Fruit fly (Drosophila melanogaster): ENCODE results near the gene Eig71Ee.

Gene Eig71Ee

DNA sequence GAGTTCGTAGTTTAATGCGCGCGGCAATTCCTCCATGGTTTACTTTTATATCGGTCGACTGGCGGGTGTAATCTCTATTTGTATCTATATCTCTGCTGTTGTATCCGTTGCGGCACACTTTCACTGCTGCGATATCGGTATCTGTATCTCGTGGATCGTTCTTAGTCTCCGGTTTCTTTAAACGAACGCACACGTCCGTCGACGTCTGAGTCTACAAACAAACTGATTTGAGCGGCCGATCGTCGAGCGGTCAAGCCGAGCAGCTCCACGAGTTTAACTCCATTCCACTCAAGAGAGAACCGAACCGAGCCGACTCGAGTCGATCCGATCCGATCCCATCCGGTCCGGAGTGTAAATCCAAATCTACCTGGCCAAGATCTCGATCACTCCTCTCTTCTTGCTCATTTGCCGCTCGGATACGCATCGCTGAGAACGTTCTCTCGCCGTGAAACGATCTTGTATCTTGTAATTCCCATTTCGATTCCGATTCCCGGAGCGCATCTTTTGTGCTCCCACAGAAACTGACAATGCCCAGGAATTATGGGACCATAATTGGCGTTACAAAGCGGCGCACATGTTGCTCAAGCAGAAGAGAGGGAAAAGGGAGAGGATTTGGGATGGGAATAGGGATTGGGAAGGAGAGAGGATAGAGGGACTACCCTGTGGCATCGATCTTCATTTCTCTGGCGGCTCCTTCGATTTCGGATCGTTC, 44.0 kb upstream of the Eig71Ee start, which contains the start of gene comm2 (continued):
- peak in 1 of 2 experiments; percentile 47 for TF ChIP-seq tll (GFP tag; optimal IDR thresholded peaks at IDR 0.05)
- TF ChIP-seq oc (tag; optimal IDR thresholded peaks at IDR 0.05) = peak; percentile 52
- TF ChIP-seq sob (GFP tag; IDR thresholded peaks at IDR 0.05) = peak; percentile 24; the same call in 1 of the 2 replicates
- TF ChIP-seq inv (GFP tag; IDR thresholded peaks at IDR 0.05; ENCODE audit: partially characterized antibody) = peak; percentile 38; the same call in 1 of the 2 replicates
- peak; percentile 18 for TF ChIP-seq Side (GFP tag; optimal IDR thresholded peaks at IDR 0.05)
- 0 out of 2 replicates have a peak, but pooled peaks have one; percentile 28 for TF ChIP-seq CG4360 (GFP tag; IDR thresholded peaks at IDR 0.05)
- no peak for TF ChIP-seq emc (GFP tag; optimal IDR thresholded peaks at IDR 0.05)
- TF ChIP-seq CG34224 (GFP tag; IDR thresholded peaks at IDR 0.05; ENCODE audit: partially characterized antibody) = peak; percentile 65; the same call in 2 of the 3 replicates
- no peak for TF ChIP-seq CG9437 (GFP tag; optimal IDR thresholded peaks at IDR 0.05)
- TF ChIP-seq nerfin-2 (GFP tag; IDR thresholded peaks at IDR 0.05; ENCODE audit: partially characterized antibody) = 0 out of 2 replicates have a peak, but pooled peaks have one; percentile 20
- TF ChIP-seq chinmo (GFP tag; IDR thresholded peaks at IDR 0.05; ENCODE audit: partially characterized antibody) = peak; percentile 89; the same call in 3 of the 4 replicates
- TF ChIP-seq CG17328 (GFP tag; IDR thresholded peaks at IDR 0.05) = 0 out of 2 replicates have a peak, but pooled peaks have one; percentile 30
- TF ChIP-seq HLH4C (GFP tag; IDR thresholded peaks at IDR 0.05; ENCODE audit: partially characterized antibody) = peak; percentile 21; the same call in 1 of the 3 replicates
- TF ChIP-seq CG6765 (GFP tag; optimal IDR thresholded peaks at IDR 0.05) = no peak
- peak; percentile 63 for TF ChIP-seq zen2 (GFP tag; IDR thresholded peaks at IDR 0.05; ENCODE audit: partially characterized antibody)
- TF ChIP-seq BtbVII (GFP tag; optimal IDR thresholded peaks at IDR 0.05) = no peak
- TF ChIP-seq Atf3 (GFP tag; optimal IDR thresholded peaks at IDR 0.05) = no peak
- 0 out of 3 replicates have a peak, but pooled peaks have one; percentile 20 for TF ChIP-seq Dbx (GFP tag; IDR thresholded peaks at IDR 0.05)
- TF ChIP-seq Hr39 (optimal IDR thresholded peaks at IDR 0.05) = no peak
- TF ChIP-seq CG4820 (GFP tag; optimal IDR thresholded peaks at IDR 0.05) = no peak
- peak; percentile 45; the same call in 1 of the 2 replicates for TF ChIP-seq CG13287 (GFP tag; IDR thresholded peaks at IDR 0.05; ENCODE audit: partially characterized antibody)
- no peak for TF ChIP-seq CG12659 (GFP tag; optimal IDR thresholded peaks at IDR 0.05)
- peak; percentile 96 for TF ChIP-seq Deaf1 (tag; optimal IDR thresholded peaks at IDR 0.05)
- no peak for TF ChIP-seq CG33213 (GFP tag; optimal IDR thresholded peaks at IDR 0.05)
- no peak for TF ChIP-seq CG12391 (tag; optimal IDR thresholded peaks at IDR 0.05)
- no peak for TF ChIP-seq maf-S (GFP tag; optimal IDR thresholded peaks at IDR 0.05)
- TF ChIP-seq grn (GFP tag; optimal IDR thresholded peaks at IDR 0.05) = peak; percentile 91

DNA sequence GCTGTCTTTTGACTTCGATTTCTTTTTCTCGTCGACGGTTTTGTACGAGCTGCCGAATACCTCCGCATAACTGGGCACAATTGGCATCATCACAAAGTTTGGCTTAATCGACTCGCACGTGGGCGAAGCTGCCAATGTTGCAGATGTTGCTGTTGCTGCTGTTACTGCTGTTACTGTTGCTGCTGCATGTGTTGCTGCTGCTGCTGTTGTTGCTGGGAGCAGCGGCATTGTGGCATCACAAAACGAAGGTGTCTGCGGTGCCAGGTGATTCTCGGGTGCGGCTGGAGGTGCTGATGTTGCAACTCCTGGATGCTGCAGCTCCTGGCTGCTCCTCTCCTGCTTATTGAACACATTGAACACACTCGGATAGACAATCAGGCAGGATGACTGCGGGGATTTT, 42.1 kb upstream of the Eig71Ee start:
- TF ChIP-seq slbo (GFP tag; IDR thresholded peaks at IDR 0.05) (0 out of 2 replicates have a peak, but pooled peaks have one; percentile 13), CG9797 (GFP tag; optimal IDR thresholded peaks at IDR 0.05) (no peak), chinmo (GFP tag; IDR thresholded peaks at IDR 0.05; ENCODE audit: partially characterized antibody) (0 out of 4 replicates have a peak, but pooled peaks have one; percentile 9), Ets65A (GFP tag) (peak; percentile 66), Med (GFP tag) (peak; percentile 26)

DNA sequence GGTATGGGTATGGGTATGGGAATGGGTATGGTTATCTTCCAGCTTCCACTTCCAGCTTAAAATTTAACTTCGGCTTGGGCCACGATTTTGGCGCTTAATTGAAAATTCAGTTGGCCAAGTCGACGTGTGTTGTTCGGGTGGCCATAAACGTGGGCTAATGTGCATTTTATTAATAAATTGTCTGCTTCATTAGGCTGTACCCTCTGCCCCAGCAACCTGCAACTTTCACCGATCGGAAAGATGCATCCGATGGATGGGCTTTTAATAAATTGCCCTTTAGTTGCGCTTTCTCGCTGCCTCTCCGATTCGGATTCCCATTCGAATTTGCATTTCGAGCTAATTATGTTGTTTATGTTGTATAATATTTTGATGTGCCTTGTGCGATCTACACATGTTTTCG, 39.4 kb upstream of the Eig71Ee start:
- TF ChIP-seq Dip2 (GFP tag; IDR thresholded peaks at IDR 0.05) (no peak), abd-A (tag; optimal IDR thresholded peaks at IDR 0.05) (peak; percentile 85), gsb-n (tag; optimal IDR thresholded peaks at IDR 0.05) (peak; percentile 55), Blimp-1 (GFP tag; optimal IDR thresholded peaks at IDR 0.05) (peak; percentile 46), CG12769 (tag; optimal IDR thresholded peaks at IDR 0.05) (peak; percentile 71), Vsx1 (GFP tag; optimal IDR thresholded peaks at IDR 0.05) (peak; percentile 51), ERR (GFP tag; optimal IDR thresholded peaks at IDR 0.05) (no peak), sens (GFP tag) (peak; percentile 37), vvl (GFP tag; IDR thresholded peaks at IDR 0.05) (peak; percentile 54; the same call in 1 of the 2 replicates), Awh (GFP tag; IDR thresholded peaks at IDR 0.05) (peak; percentile 95), CG18764 (GFP tag; optimal IDR thresholded peaks at IDR 0.05) (no peak), otp (GFP tag; IDR thresholded peaks at IDR 0.05) (0 out of 3 replicates have a peak, but pooled peaks have one; percentile 42), ci (GFP tag; IDR thresholded peaks at IDR 0.05) (0 out of 3 replicates have a peak, but pooled peaks have one; percentile 12), Pdp1 (GFP tag; optimal IDR thresholded peaks at IDR 0.05) (peak in 1 of 2 experiments; percentile 42), oc (tag; optimal IDR thresholded peaks at IDR 0.05) (peak; percentile 80)
